Fruit fly (Drosophila melanogaster) whole organism, adult: ENCODE measurements around the gene CG42399.

ENCODE experiments used
- CG12768 ChIP-seq: fragments of 200-800 bp; sonication (Bioruptor generic); optimal IDR thresholded peaks from 2 replicates; lab custom pipeline; 2017; ENCODE audit warnings: missing biosample characterization, missing genetic modification characterization, mild to moderate bottlenecking, moderate library complexity, missing genetic modification reagents
- CG14711 ChIP-seq: fragments of 200-800 bp; sonication (Bioruptor generic); optimal IDR thresholded peaks from 2 replicates; lab custom pipeline; 2018; ENCODE audit warnings: missing biosample characterization, mild to moderate bottlenecking, missing genetic modification characterization, moderate library complexity
- CG1620 ChIP-seq: fragments of 200-800 bp; sonication (Bioruptor generic); optimal IDR thresholded peaks from 2 replicates; lab custom pipeline; 2016; ENCODE audit warnings: missing biosample characterization, missing genetic modification characterization
- CG33017 ChIP-seq: fragments of 200-800 bp; sonication (Bioruptor generic); optimal IDR thresholded peaks from 2 replicates; lab custom pipeline; 2018; ENCODE audit warnings: missing biosample characterization, mild to moderate bottlenecking, missing genetic modification characterization, moderate library complexity
- CG5204 ChIP-seq: fragments of 200-800 bp; sonication (Bioruptor generic); optimal IDR thresholded peaks from 2 replicates; lab custom pipeline; 2016; ENCODE audit warnings: missing biosample characterization, missing genetic modification characterization
- CG7045 ChIP-seq: fragments of 200-800 bp; sonication (Bioruptor generic); optimal IDR thresholded peaks from 2 replicates; lab custom pipeline; 2017; ENCODE audit warnings: missing biosample characterization, mild to moderate bottlenecking, missing genetic modification characterization
- CG7101 ChIP-seq: fragments of 200-800 bp; sonication (Bioruptor generic); optimal IDR thresholded peaks from 2 replicates; lab custom pipeline; 2018; ENCODE audit warnings: missing biosample characterization, mild to moderate bottlenecking, missing genetic modification characterization, moderate library complexity
- Clk ChIP-seq: fragments of 200-800 bp; sonication (Bioruptor generic); optimal IDR thresholded peaks from 2 replicates; lab custom pipeline; 2017; ENCODE audit warnings: missing biosample characterization, missing genetic modification characterization
- Hr96 ChIP-seq: fragments of 200-800 bp; sonication (Bioruptor generic); optimal IDR thresholded peaks from 2 replicates; lab custom pipeline; 2016; ENCODE audit warnings: missing biosample characterization, missing genetic modification characterization
- Mnt ChIP-seq: fragments of 200-800 bp; sonication (Bioruptor generic); optimal IDR thresholded peaks from 2 replicates; lab custom pipeline; 2016; ENCODE audit warnings: missing biosample characterization, mild to moderate bottlenecking, missing genetic modification characterization
- bab1 ChIP-seq: fragments of 200-800 bp; sonication (Bioruptor generic); optimal IDR thresholded peaks from 3 replicates; lab custom pipeline; 2019; ENCODE audit warnings: missing biosample characterization, mild to moderate bottlenecking, missing genetic modification characterization, moderate library complexity
- cic ChIP-seq: fragments of 200-800 bp; sonication (Bioruptor generic); optimal IDR thresholded peaks from 2 replicates; lab custom pipeline; 2017; ENCODE audit warnings: missing biosample characterization, mild to moderate bottlenecking, missing genetic modification characterization, moderate library complexity
- cnc ChIP-seq, 2 experiments: fragments of >200 bp; optimal IDR thresholded peaks; 2 replicates each; lab custom pipeline; 2017
- kay ChIP-seq: fragments of 200-800 bp; sonication (Bioruptor generic); peaks from one replicate; lab custom pipeline; 2016; ENCODE audit warnings: missing biosample characterization, missing genetic modification characterization, borderline replicate concordance
- ovo ChIP-seq: fragments of 200-800 bp; sonication (Bioruptor generic); optimal IDR thresholded peaks from 2 replicates; lab custom pipeline; 2016; ENCODE audit warnings: missing biosample characterization, missing genetic modification characterization
- pad ChIP-seq: fragments of 200-800 bp; sonication (Bioruptor generic); optimal IDR thresholded peaks from 3 replicates; lab custom pipeline; 2017; ENCODE audit warnings: missing biosample characterization, missing genetic modification characterization, mild to moderate bottlenecking, moderate library complexity, missing genetic modification reagents
- tj ChIP-seq: fragments of 200-800 bp; sonication (Bioruptor generic); optimal IDR thresholded peaks from 3 replicates; lab custom pipeline; 2017; ENCODE audit warnings: missing biosample characterization, mild to moderate bottlenecking, missing genetic modification characterization, moderate library complexity
- toe ChIP-seq: fragments of 200-800 bp; sonication (Bioruptor generic); optimal IDR thresholded peaks from 2 replicates; lab custom pipeline; 2016; ENCODE audit warnings: missing biosample characterization, missing genetic modification characterization

CG42399 gene

DNA sequence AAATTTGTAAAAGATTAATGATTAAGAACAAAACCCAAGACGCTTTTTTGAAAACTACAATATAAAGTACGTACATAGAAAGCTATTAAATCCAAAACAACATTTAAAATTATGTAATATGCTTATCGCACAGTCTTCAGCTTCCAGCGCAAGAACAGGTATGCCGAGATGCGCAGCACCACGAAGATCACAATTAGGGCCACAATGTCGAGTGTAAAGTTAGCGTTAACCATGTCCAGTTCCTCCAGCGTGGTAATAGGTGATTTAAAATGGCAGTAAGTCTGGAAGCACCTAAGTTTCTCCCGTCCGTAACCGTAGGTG is 30.1 kb downstream of the CG42399 start:
- TF ChIP-seq cnc (optimal IDR thresholded peaks at IDR 0.05; lab: Kevin White, UChicago): no peak
- peak; percentile 66 for TF ChIP-seq kay (GFP tag; lab: Kevin White, UChicago)

DNA sequence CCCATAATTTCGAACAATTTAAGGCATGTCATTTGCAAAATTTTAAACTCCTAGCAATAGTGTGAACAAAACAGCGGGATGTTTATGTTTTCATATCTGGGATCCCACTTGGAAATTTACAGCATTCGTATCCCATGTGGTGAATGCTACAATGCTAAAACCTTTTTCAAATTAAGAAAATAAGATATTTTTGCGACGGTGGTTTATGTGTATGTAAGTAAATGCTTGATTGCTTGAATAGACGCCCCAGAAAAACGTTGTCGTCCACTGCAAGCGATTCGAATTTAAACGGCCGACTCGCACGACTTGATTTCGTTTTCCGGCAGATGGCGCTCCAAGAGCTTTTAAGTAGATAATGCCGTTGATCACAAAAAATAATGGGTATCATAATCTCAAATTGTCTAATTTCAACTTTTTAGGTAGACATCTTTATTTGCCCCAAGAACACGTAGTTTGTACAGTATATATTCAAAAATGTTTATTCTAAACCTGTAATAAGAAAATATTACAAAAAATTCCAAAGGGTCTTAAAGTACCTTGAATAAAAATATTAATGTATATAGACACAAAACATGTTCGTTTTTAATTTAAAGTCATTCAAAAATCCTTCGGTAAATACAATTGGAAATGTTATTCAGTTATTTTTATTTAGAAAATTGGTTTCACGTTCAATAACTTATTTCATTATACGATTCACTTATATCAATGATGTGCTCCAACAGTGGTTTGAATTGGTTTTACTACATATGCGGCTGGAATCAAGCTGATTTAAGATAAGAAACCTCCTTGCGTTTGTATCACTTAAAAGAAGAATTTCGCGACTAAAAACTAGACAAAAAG is 30.7 kb downstream of the CG42399 start:
- peak; percentile 92 for TF ChIP-seq kay (GFP tag; lab: Kevin White, UChicago)
- no peak for TF ChIP-seq CG7045 (GFP tag; lab: Kevin White, UChicago)

DNA sequence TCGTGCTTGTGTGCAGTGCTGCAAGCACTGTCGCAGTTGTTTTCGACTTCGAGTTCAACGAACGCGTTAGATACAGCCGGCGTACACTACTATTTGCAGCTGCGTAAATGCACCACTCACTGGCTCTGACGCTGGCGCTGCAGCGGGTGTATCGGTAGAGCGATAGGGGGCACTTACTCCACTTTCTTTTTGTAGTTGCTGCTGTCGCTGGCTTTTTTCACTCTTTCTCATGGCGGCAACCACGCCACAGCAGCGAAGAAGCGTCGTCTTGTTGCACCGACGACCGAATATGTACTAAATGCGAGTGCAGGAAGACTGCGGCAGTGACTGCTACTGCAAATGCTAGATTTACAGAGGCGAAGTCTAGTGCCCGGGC is 31.7 kb downstream of the CG42399 start, which contains the start of gene CG4822:
Gene CG4822, minus strand, starts transcription at position 299 of the 376 bp plus-strand sequence.
- TF ChIP-seq kay (GFP tag; lab: Kevin White, UChicago) (no peak), Hr96 (GFP tag; lab: Kevin White, UChicago) (no peak), CG7101 (tag; lab: Kevin White, UChicago) (no peak), CG1620 (no peak), toe (GFP tag; lab: Kevin White, UChicago) (no peak), CG14711 (tag; lab: Kevin White, UChicago) (no peak), ovo (no peak), CG33017 (tag; lab: Kevin White, UChicago) (no peak)

DNA sequence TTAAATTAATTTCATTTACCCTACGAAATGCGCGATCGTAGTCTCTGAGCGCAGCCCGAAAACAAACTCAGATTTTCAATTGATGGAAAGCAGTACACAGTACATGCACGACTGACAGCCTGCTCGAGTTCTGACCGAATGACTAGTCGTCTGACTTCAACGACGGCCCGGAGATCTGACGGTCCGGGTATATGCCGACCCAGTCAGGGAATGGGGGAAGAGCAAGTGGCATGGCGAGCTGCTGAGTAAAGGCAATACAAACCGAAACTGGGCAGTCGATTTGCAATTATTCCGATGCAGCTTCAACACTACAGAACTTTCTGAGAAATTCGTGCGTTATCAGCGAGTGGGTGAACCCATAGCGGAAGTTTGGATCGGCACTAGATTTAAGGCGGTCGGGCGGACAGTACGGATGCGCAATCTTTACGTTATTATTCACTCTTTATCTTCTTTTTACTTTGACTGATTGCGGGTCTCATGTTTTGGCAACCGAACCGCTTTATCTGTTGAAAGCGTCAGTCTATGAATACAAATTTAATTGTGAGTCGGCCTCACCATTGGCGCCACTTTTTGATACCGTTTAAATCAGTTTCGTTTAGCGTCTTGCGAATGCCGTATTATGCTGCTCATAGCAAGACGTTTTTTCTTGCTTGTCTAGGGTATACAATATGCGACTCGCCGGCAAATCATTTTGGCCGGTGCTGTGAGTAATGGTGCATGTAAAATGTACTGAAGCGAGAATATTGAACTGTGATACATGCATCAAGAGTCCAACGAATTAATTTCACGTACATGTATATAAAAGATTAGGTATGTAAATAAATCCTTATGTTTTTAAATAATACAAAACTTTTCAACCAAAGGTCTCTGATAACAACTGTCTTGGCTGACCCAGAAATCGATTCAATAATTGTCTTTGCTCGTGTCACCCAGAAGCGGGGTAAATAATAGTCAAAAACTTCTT is 32.3 kb downstream of the CG42399 start:
- TF ChIP-seq CG14711 (tag; lab: Kevin White, UChicago): no peak
- TF ChIP-seq kay (GFP tag; lab: Kevin White, UChicago): peak; percentile 77
- TF ChIP-seq CG5204: no peak
- TF ChIP-seq cic (GFP tag; lab: Kevin White, UChicago): peak; percentile 74
- TF ChIP-seq CG12768 (GFP tag; lab: Kevin White, UChicago): peak; percentile 54
- TF ChIP-seq Clk: no peak
- TF ChIP-seq ovo: no peak
- no peak for TF ChIP-seq toe (GFP tag; lab: Kevin White, UChicago)

- TF ChIP-seq CG1620 (no peak), CG12768 (GFP tag; lab: Kevin White, UChicago) (no peak), kay (GFP tag; lab: Kevin White, UChicago) (peak; percentile 2), CG14711 (tag; lab: Kevin White, UChicago) (no peak), cic (GFP tag; lab: Kevin White, UChicago) (no peak), bab1 (GFP tag; lab: Kevin White, UChicago) (no peak), Mnt (GFP tag; lab: Kevin White, UChicago) (no peak), ovo (peak; percentile 1), toe (GFP tag; lab: Kevin White, UChicago) (no peak), Hr96 (GFP tag; lab: Kevin White, UChicago) (no peak), pad (GFP tag; lab: Kevin White, UChicago) (no peak), CG7045 (GFP tag; lab: Kevin White, UChicago) (no peak), CG7101 (tag; lab: Kevin White, UChicago) (no peak), CG5204 (no peak)
Observed at dm6 chr2L:117750-118149, 35.4 kb downstream of the CG42399 start.

DNA sequence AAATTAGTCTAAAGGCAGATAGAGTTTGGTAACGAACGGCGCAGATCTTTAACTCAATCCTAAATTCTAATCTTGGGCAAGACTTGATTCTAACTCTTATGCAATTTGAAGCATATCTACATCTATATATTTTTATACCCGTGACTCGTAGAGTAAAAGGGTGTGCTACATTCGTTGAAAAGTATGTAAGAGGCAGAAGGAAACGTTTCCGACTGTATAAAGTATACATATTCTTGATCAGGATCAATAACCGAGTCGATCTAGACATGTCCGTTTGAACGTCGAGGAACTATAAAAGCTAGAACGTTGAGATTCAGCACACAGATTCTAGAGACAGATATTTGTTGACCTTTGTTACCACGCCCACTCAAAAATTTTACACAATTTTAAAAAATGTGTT is 36.7 kb downstream of the CG42399 start, which contains the start of gene CG13694:
Gene CG13694, minus strand, starts transcription at position 101 of the 400 bp plus-strand sequence.
- no peak for TF ChIP-seq CG12768 (GFP tag; lab: Kevin White, UChicago)
- TF ChIP-seq cic (GFP tag; lab: Kevin White, UChicago): no peak

- peak; percentile 11 for TF ChIP-seq kay (GFP tag; lab: Kevin White, UChicago)
- no peak for TF ChIP-seq toe (GFP tag; lab: Kevin White, UChicago)
- peak; percentile 88 for TF ChIP-seq ovo
- peak; percentile 21 for TF ChIP-seq tj (GFP tag; lab: Kevin White, UChicago)
- peak; percentile 72 for TF ChIP-seq bab1 (GFP tag; lab: Kevin White, UChicago)
Observed at dm6 chr2L:114429-114828, 38.7 kb downstream of the CG42399 start, which contains the start of gene ND-15. TSS of gene ND-15 (plus strand) at chr2L:114726.

DNA sequence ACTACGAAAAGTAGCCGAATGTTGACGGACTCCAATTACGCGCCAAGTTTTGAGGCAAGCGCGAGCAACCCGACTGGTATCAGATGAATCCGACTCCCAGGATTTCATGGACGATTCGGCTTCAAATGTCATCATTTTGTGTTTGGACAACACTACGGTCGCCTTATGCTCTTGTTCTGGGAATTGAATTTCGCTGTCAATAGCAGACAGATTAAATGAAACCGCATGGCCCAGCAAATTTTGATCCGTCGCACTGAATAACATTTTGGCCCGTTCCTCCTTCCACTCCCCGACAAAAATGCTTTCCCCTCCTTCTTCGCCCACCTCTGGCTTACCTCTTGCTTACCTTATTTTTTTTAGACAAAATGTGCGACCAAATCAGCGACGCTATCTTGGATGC is 43.1 kb downstream of the CG42399 start:
- peak; percentile 99 for TF ChIP-seq tj (GFP tag; lab: Kevin White, UChicago)
- TF ChIP-seq cnc (optimal IDR thresholded peaks at IDR 0.05; lab: Kevin White, UChicago): no peak
- TF ChIP-seq CG7045 (GFP tag; lab: Kevin White, UChicago): no peak
- TF ChIP-seq CG14711 (tag; lab: Kevin White, UChicago): no peak
- TF ChIP-seq Clk: no peak
- no peak for TF ChIP-seq ovo
- no peak for TF ChIP-seq CG33017 (tag; lab: Kevin White, UChicago)
